Fruit fly (Drosophila melanogaster) ovary, adult (tissue): ENCODE results near the gene schlank.

Experiments used
- CG17801 ChIP-seq: fragments of 200-800 bp; optimal IDR thresholded peaks from 2 replicates; lab custom pipeline; 2019; ENCODE audit warnings: missing biosample characterization, mild to moderate bottlenecking, missing genetic modification characterization, moderate library complexity; ENCODE audit not compliant: partially characterized antibody

Gene schlank

DNA sequence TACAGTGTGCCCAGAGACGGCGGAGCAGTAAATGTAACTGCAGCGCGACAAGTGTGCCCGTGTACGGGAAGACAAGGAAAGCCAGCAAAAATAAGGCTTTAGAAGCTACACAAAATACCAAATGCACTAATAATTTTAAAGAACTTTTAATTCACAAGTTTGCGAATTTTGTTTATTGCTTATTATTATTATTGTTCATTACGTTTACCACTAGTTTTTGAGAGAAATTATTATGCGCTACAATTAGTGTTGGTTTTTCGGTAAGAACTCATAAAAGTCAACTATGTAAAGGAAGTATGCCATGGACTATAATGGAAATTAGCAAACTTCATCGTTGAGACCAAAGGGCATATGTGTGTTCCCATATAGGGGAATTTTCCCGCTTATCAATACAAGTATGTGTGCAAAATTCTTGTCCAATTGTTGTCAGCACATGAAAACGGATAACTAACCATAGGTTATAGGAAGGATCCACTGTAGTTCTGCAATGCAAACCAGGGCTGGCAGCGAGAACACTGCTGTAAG lies at the start of gene schlank:
Gene schlank, minus strand, starts transcription at position 42 of the 525 bp plus-strand sequence.
- TF ChIP-seq CG17801 (GFP tag; lab: Kevin White, UChicago) = no peak

DNA sequence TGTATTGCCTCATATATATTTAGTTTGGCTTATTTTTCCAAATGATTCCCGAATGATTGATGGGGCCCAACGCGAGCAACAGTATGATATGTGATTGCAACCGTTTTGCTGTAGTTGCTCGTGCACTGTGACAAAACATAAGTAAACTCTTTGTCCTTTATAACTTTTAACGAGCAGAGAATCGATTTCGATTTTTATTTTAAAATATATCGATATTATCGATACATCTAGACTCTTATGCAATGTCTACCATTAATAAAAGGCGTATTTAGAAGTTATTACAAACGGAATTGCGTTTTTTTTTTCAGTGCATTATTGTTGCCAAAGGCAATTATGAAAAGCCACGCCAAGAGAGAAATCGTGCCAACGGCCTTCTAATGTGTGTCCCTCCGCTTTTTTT lies 48.6 kb upstream of the schlank start:
- TF ChIP-seq CG17801 (GFP tag; lab: Kevin White, UChicago) = no peak

DNA sequence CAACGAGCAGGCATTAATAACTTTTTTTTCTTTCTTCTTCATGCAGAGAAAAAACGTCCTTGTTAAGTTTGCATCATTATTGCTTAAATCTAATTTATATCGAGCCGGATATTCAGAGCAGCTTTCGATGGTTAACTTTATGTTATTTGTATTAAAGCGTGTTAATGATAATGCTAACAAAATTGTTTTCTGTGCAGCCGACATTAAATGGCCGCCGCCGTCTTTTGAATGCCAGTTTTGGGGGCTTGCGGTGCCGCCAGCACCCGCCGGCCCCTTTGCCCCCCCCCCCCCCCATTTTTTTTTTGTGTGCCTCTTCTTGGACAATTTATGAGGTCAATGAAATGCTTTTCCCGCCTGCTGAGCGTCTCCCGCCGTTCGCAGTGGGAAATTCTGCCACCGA lies 44.5 kb upstream of the schlank start:
- TF ChIP-seq CG17801 (GFP tag; lab: Kevin White, UChicago) = no peak

DNA sequence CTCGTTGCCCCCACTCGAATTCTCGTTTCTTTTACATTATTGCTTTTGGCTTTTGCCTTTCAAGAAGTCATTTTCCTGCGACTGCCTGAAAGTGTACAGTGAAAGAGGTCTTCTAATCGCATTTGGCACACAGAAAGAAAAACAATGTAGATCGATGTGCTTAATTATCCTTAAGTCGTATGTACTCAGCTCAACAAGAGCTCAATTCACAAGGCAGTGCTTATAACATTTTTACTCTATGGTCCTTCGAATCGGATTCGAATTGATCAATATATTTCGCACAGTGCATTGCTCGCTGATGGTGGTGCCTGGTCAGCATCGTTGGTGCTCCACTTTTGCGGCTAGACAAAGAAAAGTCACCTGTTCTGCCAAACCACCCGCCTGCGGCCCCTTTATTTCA lies 43.4 kb upstream of the schlank start:
- no peak for TF ChIP-seq CG17801 (GFP tag; lab: Kevin White, UChicago)

DNA sequence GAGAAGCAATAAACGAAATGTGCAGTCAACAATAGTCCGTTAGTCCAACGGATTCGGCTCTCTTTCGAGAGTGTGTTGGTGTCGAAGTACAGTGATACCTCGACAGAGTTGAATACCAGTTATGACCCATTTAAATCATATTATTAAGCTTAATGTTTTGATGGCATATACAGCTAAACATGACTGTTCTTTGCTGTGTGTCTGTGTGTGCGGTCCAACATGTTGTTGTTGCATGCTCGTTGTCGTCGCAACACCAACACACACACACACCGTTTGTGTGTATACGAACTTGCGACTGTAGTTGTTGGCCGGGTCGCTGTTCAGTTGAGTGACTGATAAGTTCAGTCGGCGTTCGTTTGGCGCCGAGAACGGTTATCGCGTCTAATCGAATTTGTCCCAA lies 41.8 kb upstream of the schlank start, which contains the start of gene CG15894:
Gene CG15894, plus strand, starts transcription at position 361 of the 400 bp plus-strand sequence.
- TF ChIP-seq CG17801 (GFP tag; lab: Kevin White, UChicago) = no peak

DNA sequence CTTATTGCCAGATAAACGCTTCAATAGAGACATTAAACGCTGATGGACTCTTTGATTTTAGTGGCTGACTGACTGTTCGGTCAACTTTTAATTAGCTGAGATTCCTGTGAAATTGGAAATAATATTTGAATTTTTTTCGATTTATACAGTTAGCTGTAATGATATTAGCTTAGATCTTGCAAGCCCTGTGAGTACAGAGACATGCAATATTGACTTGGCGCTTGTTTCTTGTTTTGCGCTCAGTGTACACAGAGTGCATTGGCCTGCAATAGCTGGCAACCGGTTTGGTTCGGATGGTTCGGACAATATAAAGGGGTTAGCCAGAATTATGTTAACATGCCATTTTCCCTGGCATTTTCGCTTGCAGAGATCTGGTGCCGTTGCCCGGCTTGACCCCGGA lies 38.3 kb upstream of the schlank start:
- TF ChIP-seq CG17801 (GFP tag; lab: Kevin White, UChicago) = no peak

DNA sequence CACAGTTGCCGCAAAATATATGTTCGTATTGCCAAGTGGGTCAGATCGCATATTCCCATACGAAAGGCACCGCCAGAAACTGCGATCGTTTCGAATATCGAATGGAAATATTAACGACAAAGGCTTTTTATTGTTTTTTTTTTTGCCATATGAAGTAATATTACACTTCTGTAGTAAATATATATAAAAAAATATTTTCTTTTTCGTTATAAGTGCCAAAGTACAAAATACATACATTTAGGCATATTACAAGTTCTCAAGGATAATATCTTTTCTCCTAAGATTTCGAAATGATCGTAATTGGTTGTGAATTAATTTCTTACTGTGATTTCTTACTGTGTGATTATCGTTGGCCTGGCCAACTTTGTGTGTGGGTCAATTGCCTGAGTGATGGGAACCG lies 37.2 kb upstream of the schlank start:
- no peak for TF ChIP-seq CG17801 (GFP tag; lab: Kevin White, UChicago)

DNA sequence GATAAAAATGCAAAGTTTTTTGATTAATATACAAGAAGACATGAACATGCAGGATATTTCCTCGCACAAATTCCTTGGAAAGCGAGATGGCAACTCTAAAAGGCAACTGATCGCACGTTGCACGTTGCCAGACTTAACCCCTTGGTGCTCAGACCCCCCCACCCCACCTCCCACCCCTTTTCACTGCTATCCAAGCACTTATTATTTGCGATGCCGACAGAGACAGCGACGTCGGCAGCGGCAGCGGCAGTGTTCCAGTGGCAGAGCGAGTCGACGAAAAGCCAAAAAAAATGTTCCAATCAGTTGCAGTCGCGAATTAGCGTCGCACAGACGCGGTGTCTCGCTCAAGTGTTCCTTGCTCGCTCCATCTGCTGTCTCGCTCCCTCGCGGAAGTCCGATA lies 36.6 kb upstream of the schlank start, which contains the start of gene CG3823:
Gene CG3823, plus strand, starts transcription at position 301 of the 400 bp plus-strand sequence.
- no peak for TF ChIP-seq CG17801 (GFP tag; lab: Kevin White, UChicago)

DNA sequence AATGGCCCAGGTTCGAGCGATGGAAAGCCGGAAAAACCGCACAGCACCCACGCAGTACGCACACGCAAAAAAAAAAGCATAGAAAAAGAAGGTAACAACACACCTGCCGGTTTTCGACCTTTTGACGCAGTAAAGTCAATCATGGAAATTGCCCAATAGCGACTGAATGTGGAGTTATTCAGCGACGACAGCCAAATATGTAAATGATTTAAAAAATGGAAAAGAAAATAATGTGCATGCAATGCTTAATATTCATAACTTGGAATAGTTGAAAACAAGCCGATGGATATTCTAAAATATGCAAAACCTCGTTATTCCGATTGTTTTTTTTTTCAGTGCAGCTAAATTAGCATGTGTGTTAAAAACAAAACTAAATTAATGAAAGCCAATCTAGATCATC lies 36.2 kb upstream of the schlank start:
- no peak for TF ChIP-seq CG17801 (GFP tag; lab: Kevin White, UChicago)

DNA sequence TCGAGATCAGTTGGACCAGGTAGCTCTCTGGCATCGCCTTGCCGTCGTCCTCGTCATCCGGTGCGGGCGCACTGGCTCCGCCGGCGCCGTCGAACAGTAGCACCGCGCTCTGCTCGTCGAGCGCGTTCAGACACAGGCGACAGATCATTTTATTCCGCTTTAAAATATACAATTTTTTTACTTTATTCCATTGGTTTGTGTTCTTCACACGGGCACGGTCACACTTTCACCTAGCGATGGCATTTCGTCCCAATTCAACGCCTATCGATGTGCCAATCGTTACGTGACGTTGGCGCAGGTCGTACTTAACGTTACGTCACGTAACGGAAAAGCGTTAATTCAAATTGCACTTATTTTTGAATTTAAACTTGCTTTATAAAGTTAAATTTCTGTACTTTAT lies 34.0 kb upstream of the schlank start, which contains the start of gene CG12219:
Gene CG12219, minus strand, starts transcription at position 234 of the 400 bp plus-strand sequence.
- peak; percentile 36 for TF ChIP-seq CG17801 (GFP tag; lab: Kevin White, UChicago)

DNA sequence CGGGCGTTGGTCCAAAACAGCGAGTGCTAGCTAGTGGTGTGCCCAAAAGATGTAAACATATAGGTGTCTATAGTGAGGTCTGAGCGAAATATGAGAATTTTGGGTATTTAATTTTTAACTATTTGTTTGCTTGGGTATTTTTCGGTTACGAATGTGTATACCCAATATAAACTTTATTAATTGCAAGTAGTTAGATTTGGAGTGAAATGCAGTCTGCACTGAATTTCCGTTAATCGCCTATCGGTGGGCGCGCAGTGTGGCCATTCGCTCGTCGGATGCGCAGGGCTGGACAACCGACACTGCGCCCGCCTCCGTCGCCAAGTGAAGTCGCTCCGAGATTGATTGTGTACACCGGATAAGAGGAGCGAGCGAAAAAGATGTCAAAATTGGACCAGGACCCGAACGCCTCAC lies 28.1 kb upstream of the schlank start, which contains the start of the genes CG15891 and CG3815:
Gene CG15891, minus strand, starts transcription at position 217 of the 411 bp plus-strand sequence.
Gene CG3815, plus strand, starts transcription at position 261 of the 411 bp plus-strand sequence.
- peak; percentile 66 for TF ChIP-seq CG17801 (GFP tag; lab: Kevin White, UChicago)

DNA sequence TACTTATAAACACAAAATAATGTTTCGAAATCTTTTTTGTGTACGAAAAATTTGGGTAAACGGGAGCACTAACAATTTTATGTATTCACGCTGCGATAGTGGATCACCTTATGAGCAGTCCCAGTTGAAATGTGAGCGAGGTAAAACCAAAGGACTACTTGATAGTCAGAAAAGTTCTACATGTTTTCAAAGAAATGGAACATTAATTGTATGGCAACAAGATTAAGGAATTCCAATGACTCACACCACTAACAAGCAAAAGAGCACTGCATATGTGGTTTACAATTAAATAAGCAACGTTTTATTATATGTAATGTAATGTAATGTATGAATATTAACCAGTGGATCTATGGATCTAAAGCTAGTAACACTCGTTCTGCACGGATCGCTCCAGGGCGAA lies 27.2 kb upstream of the schlank start, which contains the start of gene CG15892:
Gene CG15892, minus strand, starts transcription at position 101 of the 400 bp plus-strand sequence.
- TF ChIP-seq CG17801 (GFP tag; lab: Kevin White, UChicago) = no peak

DNA sequence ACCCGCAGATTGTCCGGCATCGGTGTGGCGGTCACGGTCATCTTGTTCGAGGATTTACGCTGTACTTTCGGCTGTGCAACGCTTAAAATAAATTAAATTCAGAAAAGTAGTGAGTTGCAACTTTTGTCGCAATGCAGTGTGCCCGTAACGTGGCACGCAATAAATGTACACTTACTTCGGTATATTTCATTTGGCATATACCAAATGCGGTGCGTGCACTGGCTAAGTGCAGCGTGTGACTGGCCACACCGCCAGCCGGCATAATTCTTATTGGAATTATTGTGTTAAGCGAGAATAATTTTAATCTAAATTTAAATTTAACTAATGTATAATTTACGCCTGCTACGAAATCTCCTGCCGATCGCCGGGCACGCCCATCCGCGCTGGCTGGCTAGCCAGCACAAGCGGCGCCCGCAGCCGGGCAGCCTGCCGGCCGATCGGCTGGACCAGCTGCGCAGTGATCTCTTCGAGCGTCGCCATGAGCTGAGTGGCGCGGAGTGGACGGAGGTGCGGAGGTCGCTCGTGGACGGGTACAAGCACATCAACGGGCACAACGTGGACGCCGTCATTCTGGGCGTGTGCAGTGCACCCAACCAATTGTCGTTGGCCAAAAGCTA lies 24.2 kb upstream of the schlank start, which contains the start of the genes Rpt4 and mldr:
Gene Rpt4, minus strand, starts transcription at position 163 of the 617 bp plus-strand sequence.
Gene mldr, plus strand, starts transcription at position 221 of the 617 bp plus-strand sequence.
- TF ChIP-seq CG17801 (GFP tag; lab: Kevin White, UChicago) = no peak

DNA sequence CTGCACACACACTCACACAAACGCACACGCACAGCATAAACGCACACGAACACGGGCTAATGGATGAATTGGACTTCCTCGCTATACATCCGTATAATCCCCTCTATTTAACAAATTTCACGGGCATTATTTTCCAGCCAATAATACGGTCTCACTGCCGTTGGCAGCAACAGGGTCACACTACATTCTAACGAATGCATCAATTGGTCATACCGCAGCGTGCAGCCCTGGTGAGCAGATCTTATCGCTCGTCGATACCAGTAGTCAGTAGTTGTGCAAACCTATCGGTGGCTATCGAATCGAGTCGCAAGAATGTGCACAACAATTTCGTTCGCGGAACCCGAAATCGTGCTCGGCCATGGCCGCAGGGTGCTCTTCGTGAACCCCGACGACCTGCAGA lies 20.8 kb upstream of the schlank start, which contains the start of the genes Top3beta and wuho:
Gene Top3beta, minus strand, starts transcription at position 149 of the 400 bp plus-strand sequence.
Gene wuho, plus strand, starts transcription at position 259 of the 400 bp plus-strand sequence.
- peak; percentile 71 for TF ChIP-seq CG17801 (GFP tag; lab: Kevin White, UChicago)

DNA sequence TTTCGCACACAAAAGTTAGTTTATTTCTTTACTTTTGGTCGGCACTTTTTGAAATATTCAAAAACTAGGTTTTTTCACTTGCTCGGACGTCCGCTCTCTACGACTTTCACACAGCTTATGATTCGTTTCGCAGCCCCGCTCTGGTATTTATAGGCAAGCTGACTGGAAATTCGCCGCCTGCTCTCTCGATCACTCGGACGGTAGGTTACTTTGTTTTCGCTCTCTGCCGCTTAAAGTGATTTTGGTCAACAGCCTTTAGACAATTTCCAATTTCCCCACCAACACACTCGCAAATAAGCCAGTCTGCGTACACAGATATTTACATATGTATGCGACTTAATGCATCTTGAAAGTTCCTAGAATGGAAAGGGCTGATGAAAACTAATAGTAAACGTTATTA lies 16.4 kb upstream of the schlank start, which contains the start of gene CG11700:
Gene CG11700, minus strand, starts transcription at position 106 of the 400 bp plus-strand sequence.
- TF ChIP-seq CG17801 (GFP tag; lab: Kevin White, UChicago) = peak; percentile 31
